Worm (Caenorhabditis elegans) whole organism, young adult: ENCODE data around the gene srw-112.

Experiments used
- B0035.1 ChIP-seq: sonication (generic microtip); optimal IDR thresholded peaks from 2 replicates; lab custom pipeline; 2016; ENCODE audit warnings: missing genetic modification characterization, mild to moderate bottlenecking, missing compliant biosample characterization, missing genotype, missing genetic modification reagents
- F10E7.11 ChIP-seq: sonication (generic microtip); optimal IDR thresholded peaks from 2 replicates; lab custom pipeline; 2017; ENCODE audit warnings: mild to moderate bottlenecking, missing genetic modification characterization, moderate library complexity, missing compliant biosample characterization
- F33H1.4 ChIP-seq: fragments of 200-800 bp; sonication (Bioruptor generic); IDR thresholded peaks from 2 replicates; pipeline ENCODE4 v1.3.6; 2022; ENCODE audit warnings: missing genetic modification reagents, missing genetic modification characterization, missing compliant biosample characterization
- F37B4.10 ChIP-seq: fragments of 200-800 bp; sonication (Bioruptor generic); IDR thresholded peaks from 2 replicates; pipeline ENCODE4 v1.3.6; 2022; ENCODE audit warnings: missing genetic modification characterization, missing compliant biosample characterization
- F39B2.1 ChIP-seq: fragments of 200-800 bp; sonication (Bioruptor generic); IDR thresholded peaks from 2 replicates; pipeline ENCODE4 v1.3.6; 2022; ENCODE audit warnings: missing genetic modification reagents, missing genetic modification characterization, missing compliant biosample characterization
- F52B5.7 ChIP-seq: sonication (generic microtip); optimal IDR thresholded peaks from 2 replicates; lab custom pipeline; 2016; ENCODE audit warnings: mild to moderate bottlenecking, missing genetic modification characterization, missing compliant biosample characterization
- T26A5.8 ChIP-seq: sonication (generic microtip); optimal IDR thresholded peaks from 2 replicates; lab custom pipeline; 2016; ENCODE audit warnings: missing genetic modification characterization, missing compliant biosample characterization
- Y79H2A.3 ChIP-seq: fragments of 200-800 bp; sonication (Bioruptor generic); conservative IDR thresholded peaks from 2 replicates; pipeline ENCODE4 v1.3.6; 2022; ENCODE audit warnings: missing genetic modification reagents, missing genetic modification characterization, missing compliant biosample characterization
- bed-2 ChIP-seq: fragments of 200-800 bp; sonication (Bioruptor generic); IDR thresholded peaks from 2 replicates; pipeline ENCODE4 v1.3.6; 2022; ENCODE audit warnings: missing genetic modification reagents, missing genetic modification characterization, missing compliant biosample characterization
- ccch-3 ChIP-seq: fragments of 200-800 bp; sonication (Bioruptor generic); optimal IDR thresholded peaks from 2 replicates; lab custom pipeline; 2018; ENCODE audit warnings: mild to moderate bottlenecking, missing genetic modification characterization, missing compliant biosample characterization
- ceh-100 ChIP-seq: fragments of 200-800 bp; sonication (Bioruptor generic); IDR thresholded peaks from 2 replicates; pipeline ENCODE4 v1.3.6; 2022; ENCODE audit warnings: missing genetic modification reagents, missing genetic modification characterization, missing compliant biosample characterization
- dpff-1 ChIP-seq: sonication (generic microtip); optimal IDR thresholded peaks from 2 replicates; lab custom pipeline; 2017; ENCODE audit warnings: mild to moderate bottlenecking, missing genetic modification characterization, missing compliant biosample characterization
- efl-1 ChIP-seq: fragments of 150-350 bp; optimal IDR thresholded peaks from 2 replicates; lab custom pipeline; 2014; ENCODE audit warnings: missing biosample characterization, missing genetic modification reagents, missing genetic modification characterization
- egl-18 ChIP-seq: fragments of 200-800 bp; sonication (Bioruptor generic); IDR thresholded peaks from 2 replicates; pipeline ENCODE4 v1.3.6; 2022; ENCODE audit warnings: missing genetic modification reagents, missing genetic modification characterization, missing compliant biosample characterization
- egrh-3 ChIP-seq: fragments of 200-800 bp; sonication (Bioruptor generic); IDR thresholded peaks from 2 replicates; pipeline ENCODE4 v1.3.6; 2022; ENCODE audit warnings: missing genetic modification reagents, missing genetic modification characterization, missing compliant biosample characterization
- ets-4 ChIP-seq: fragments of 200-800 bp; sonication (Bioruptor generic); optimal IDR thresholded peaks from 2 replicates; lab custom pipeline; 2018; ENCODE audit warnings: mild to moderate bottlenecking, missing genetic modification characterization, missing compliant biosample characterization
- fkh-3 ChIP-seq: sonication (generic microtip); optimal IDR thresholded peaks from 2 replicates; lab custom pipeline; 2016; ENCODE audit warnings: mild to moderate bottlenecking, missing genetic modification characterization, missing compliant biosample characterization
- hlh-26 ChIP-seq: fragments of 200-800 bp; sonication (Bioruptor generic); conservative IDR thresholded peaks from 2 replicates; pipeline ENCODE4 v1.3.6; 2022; ENCODE audit warnings: missing genetic modification reagents, missing genetic modification characterization, missing compliant biosample characterization
- lag-1 ChIP-seq: fragments of 200-800 bp; sonication (Bioruptor generic); IDR thresholded peaks from 2 replicates; pipeline ENCODE4 v1.3.6; 2022; ENCODE audit warnings: missing genetic modification reagents, missing genetic modification characterization, missing compliant biosample characterization
- let-526 ChIP-seq: fragments of 200-800 bp; sonication (Bioruptor generic); IDR thresholded peaks from 2 replicates; pipeline ENCODE4 v1.3.6; 2022; ENCODE audit warnings: missing genetic modification reagents, missing genetic modification characterization, missing compliant biosample characterization
- lsy-27 ChIP-seq: sonication (generic microtip); optimal IDR thresholded peaks from 2 replicates; lab custom pipeline; 2017; ENCODE audit warnings: missing genetic modification characterization, mild to moderate bottlenecking, missing compliant biosample characterization, antibody characterized with exemption, missing genotype, borderline replicate concordance; ENCODE audit not compliant: insufficient read depth
- repo-1 ChIP-seq: sonication (generic microtip); optimal IDR thresholded peaks from 2 replicates; lab custom pipeline; 2017; ENCODE audit warnings: mild to moderate bottlenecking, missing genetic modification characterization, missing compliant biosample characterization
- snpc-1.1 ChIP-seq: sonication (generic microtip); optimal IDR thresholded peaks from 2 replicates; lab custom pipeline; 2017; ENCODE audit warnings: missing genetic modification characterization, mild to moderate bottlenecking, missing compliant biosample characterization, antibody characterized with exemption, moderate library complexity, missing genotype, missing genetic modification reagents; ENCODE audit not compliant: insufficient read depth
- snpc-4 ChIP-seq, 5 experiments: fragments of 150-350 bp in 1 of 5; sonication (generic microtip) in 4 of 5; optimal IDR thresholded peaks; 2 replicates each; lab custom pipeline; 2014 to 2018; ENCODE audit warnings: missing genetic modification characterization in 5 of 5, missing biosample characterization in 3 of 5, antibody characterized with exemption in 2 of 5, mild to moderate bottlenecking in 2 of 5, missing compliant biosample characterization in 2 of 5, missing genotype in 2 of 5, moderate library complexity in 2 of 5, missing genetic modification reagents in 1 of 5
- tlf-1 ChIP-seq: fragments of 200-800 bp; sonication (Bioruptor generic); optimal IDR thresholded peaks from 2 replicates; lab custom pipeline; 2018; ENCODE audit warnings: mild to moderate bottlenecking, missing genetic modification characterization, missing compliant biosample characterization
- xnd-1 ChIP-seq: sonication (generic microtip); optimal IDR thresholded peaks from 2 replicates; lab custom pipeline; 2016; ENCODE audit warnings: missing genotype, missing genetic modification reagents, missing genetic modification characterization, missing compliant biosample characterization
- ztf-18 ChIP-seq: sonication (generic microtip); optimal IDR thresholded peaks from 2 replicates; lab custom pipeline; 2016; ENCODE audit warnings: missing genotype, mild to moderate bottlenecking, missing genetic modification characterization, missing compliant biosample characterization
- ztf-22 ChIP-seq: fragments of 200-800 bp; sonication (Bioruptor generic); optimal IDR thresholded peaks from 2 replicates; lab custom pipeline; 2018; ENCODE audit warnings: mild to moderate bottlenecking, missing genetic modification characterization, moderate library complexity, missing compliant biosample characterization
- ztf-25 ChIP-seq: fragments of 200-800 bp; sonication (Bioruptor generic); IDR thresholded peaks from 2 replicates; pipeline ENCODE4 v1.3.6; 2022; ENCODE audit warnings: missing genetic modification reagents, missing genetic modification characterization, missing compliant biosample characterization
- ztf-26 ChIP-seq: sonication (generic microtip); optimal IDR thresholded peaks from 2 replicates; lab custom pipeline; 2017; ENCODE audit warnings: missing genetic modification characterization, missing compliant biosample characterization
- ztf-28 ChIP-seq: fragments of 200-800 bp; sonication (Bioruptor generic); IDR thresholded peaks from 2 replicates; pipeline ENCODE4 v1.3.6; 2022; ENCODE audit warnings: missing genetic modification reagents, missing genetic modification characterization, missing compliant biosample characterization

Gene srw-112

ce11 chrV:3040930-3041329, 35.1 kb upstream of the srw-112 start:
- no peak for TF ChIP-seq efl-1 (GFP tag; lab: Kevin White, UChicago)
- TF ChIP-seq T26A5.8, result no peak
- TF ChIP-seq F52B5.7, result no peak
- no peak for TF ChIP-seq snpc-4 (GFP tag; optimal IDR thresholded peaks at IDR 0.05; lab: Kevin White, UChicago)
- no peak for TF ChIP-seq snpc-4 (tag; optimal IDR thresholded peaks at IDR 0.05; lab: Kevin White, UChicago)
- TF ChIP-seq ztf-26, result no peak
- TF ChIP-seq egrh-3 (GFP tag; lab: Robert Waterston, UW), result no peak
- TF ChIP-seq ztf-25 (GFP tag; lab: Robert Waterston, UW), result no peak
- no peak for TF ChIP-seq F37B4.10 (GFP tag; lab: Robert Waterston, UW)
- TF ChIP-seq Y79H2A.3, result no peak
- TF ChIP-seq xnd-1 (tag; lab: Kevin White, UChicago), result no peak
- no peak for TF ChIP-seq ets-4 (GFP tag; lab: Kevin White, UChicago)
- TF ChIP-seq ztf-28 (GFP tag; lab: Robert Waterston, UW), result no peak
- no peak for TF ChIP-seq ztf-22 (GFP tag; lab: Kevin White, UChicago)
- TF ChIP-seq F39B2.1, result no peak
- TF ChIP-seq dpff-1, result no peak
- no peak for TF ChIP-seq lsy-27
- no peak for TF ChIP-seq let-526 (GFP tag; lab: Robert Waterston, UW)
- no peak for TF ChIP-seq F33H1.4 (GFP tag; lab: Robert Waterston, UW)
- no peak for TF ChIP-seq tlf-1 (GFP tag; lab: Kevin White, UChicago)
- no peak for TF ChIP-seq repo-1 (tag; lab: Kevin White, UChicago)

- no peak for TF ChIP-seq ztf-18
- TF ChIP-seq egl-18 (GFP tag; lab: Robert Waterston, UW), result no peak
- TF ChIP-seq B0035.1 (tag; lab: Kevin White, UChicago), result no peak
- no peak for TF ChIP-seq hlh-26
- TF ChIP-seq, all 124 proteins: peak for 0
Measured at ce11 chrV:3039282-3039681, 33.4 kb upstream of the srw-112 start, which contains the start of gene chpf-2. chpf-2 (minus strand) TSS chrV:3039382.

- peak; percentile 75; the same call in 1 of the 2 replicates for TF ChIP-seq egrh-3 (GFP tag; lab: Robert Waterston, UW)
- no peak for TF ChIP-seq ccch-3 (GFP tag; lab: Kevin White, UChicago)
- TF ChIP-seq snpc-4 (GFP tag; optimal IDR thresholded peaks at IDR 0.05; lab: Kevin White, UChicago), result no peak
- TF ChIP-seq snpc-4 (tag; optimal IDR thresholded peaks at IDR 0.05; lab: Kevin White, UChicago), result peak in 1 of 4 experiments; percentile 22
Measured at ce11 chrV:3038058-3038457, 32.2 kb upstream of the srw-112 start.

- TF ChIP-seq ccch-3 (GFP tag; lab: Kevin White, UChicago) (no peak), fkh-3 (tag; lab: Kevin White, UChicago) (no peak), ceh-100 (no peak), bed-2 (GFP tag; lab: Robert Waterston, UW) (no peak), dpff-1 (no peak), snpc-1.1 (tag; lab: Kevin White, UChicago) (no peak), lag-1 (no peak)
Measured at ce11 chrV:3034236-3034635, 28.4 kb upstream of the srw-112 start, which contains the start of gene srw-8. srw-8 (minus strand) TSS chrV:3034336.

ce11 chrV:3032343-3032742, 26.5 kb upstream of the srw-112 start, which contains the start of gene irld-38:
irld-38 (minus strand) TSS chrV:3032443.
- no peak for TF ChIP-seq F10E7.11 (tag; lab: Kevin White, UChicago)
